Worm (Caenorhabditis elegans) whole organism, late embryonic: ENCODE data around the gene C13F10.6.

Experiments
- ama-1 ChIP-seq: fragments of 150-350 bp; optimal IDR thresholded peaks from 2 replicates; lab custom pipeline; 2014
- ceh-31 ChIP-seq: sonication (generic microtip); optimal IDR thresholded peaks from 2 replicates; lab custom pipeline; 2016; ENCODE audit warnings: missing genetic modification characterization, missing compliant biosample characterization
- ceh-45 ChIP-seq: fragments of 200-800 bp; sonication (Bioruptor generic); IDR thresholded peaks from 2 replicates; pipeline ENCODE4 v1.3.6; 2022; ENCODE audit warnings: missing genetic modification reagents, missing genetic modification characterization, missing compliant biosample characterization
- ceh-9 ChIP-seq: sonication (generic microtip); optimal IDR thresholded peaks from 2 replicates; lab custom pipeline; 2016; ENCODE audit warnings: mild to moderate bottlenecking, missing genetic modification characterization, inconsistent platforms, missing compliant biosample characterization
- elt-2 ChIP-seq: sonication (generic microtip); optimal IDR thresholded peaks from 2 replicates; lab custom pipeline; 2016; ENCODE audit warnings: missing genetic modification reagents, missing genetic modification characterization, missing compliant biosample characterization
- fkh-6 ChIP-seq: sonication (generic microtip); optimal IDR thresholded peaks from 2 replicates; lab custom pipeline; 2016; ENCODE audit warnings: missing genetic modification characterization, missing compliant biosample characterization
- gmeb-2 ChIP-seq: sonication (generic microtip); optimal IDR thresholded peaks from 2 replicates; lab custom pipeline; 2016; ENCODE audit warnings: missing genetic modification characterization, inconsistent platforms, missing compliant biosample characterization
- nhr-11 ChIP-seq: fragments of 150-350 bp; optimal IDR thresholded peaks from 2 replicates; lab custom pipeline; 2014; ENCODE audit warnings: missing biosample characterization, missing genetic modification characterization
- pat-9 ChIP-seq: fragments of 200-800 bp; sonication (Bioruptor generic); optimal IDR thresholded peaks from 2 replicates; lab custom pipeline; 2018; ENCODE audit warnings: mild to moderate bottlenecking, missing genetic modification characterization, moderate library complexity, missing compliant biosample characterization
- pha-4 ChIP-seq: fragments of 150-350 bp; optimal IDR thresholded peaks from 2 replicates; lab custom pipeline; 2018; ENCODE audit warnings: missing biosample characterization, missing genetic modification reagents, missing genetic modification characterization
- rnt-1 ChIP-seq: sonication (generic microtip); optimal IDR thresholded peaks from 2 replicates; lab custom pipeline; 2016; ENCODE audit warnings: missing genetic modification characterization, missing compliant biosample characterization
- sox-4 ChIP-seq: sonication (generic microtip); optimal IDR thresholded peaks from 2 replicates; lab custom pipeline; 2017; ENCODE audit warnings: mild to moderate bottlenecking, missing genetic modification characterization, inconsistent platforms, missing compliant biosample characterization
- zip-5 ChIP-seq: sonication (generic microtip); optimal IDR thresholded peaks from 2 replicates; lab custom pipeline; 2016; ENCODE audit warnings: missing genetic modification characterization, missing compliant biosample characterization
- ztf-16 ChIP-seq: sonication (generic microtip); optimal IDR thresholded peaks from 2 replicates; lab custom pipeline; 2017; ENCODE audit warnings: missing genetic modification characterization, missing compliant biosample characterization

ce11 chrV:7237133-7237532 lies 16.3 kb upstream of the C13F10.6 start, which contains the start of gene hyls-1:
- TF ChIP-seq ceh-31 (tag; lab: Kevin White, UChicago) = peak; percentile 57
- TF ChIP-seq pat-9 (tag; lab: Kevin White, UChicago) = no peak
- no peak for TF ChIP-seq nhr-11 (tag; lab: Kevin White, UChicago)
- TF ChIP-seq gmeb-2 = no peak
- TF ChIP-seq pha-4 = no peak
- TF ChIP-seq rnt-1 (tag; lab: Kevin White, UChicago) = no peak
- peak; percentile 36 for TF ChIP-seq elt-2 (tag; lab: Kevin White, UChicago)
- TF ChIP-seq ama-1 = no peak
- no peak for TF ChIP-seq zip-5 (tag; lab: Kevin White, UChicago)
- TF ChIP-seq ceh-9 (tag; lab: Kevin White, UChicago) = no peak
- no peak for TF ChIP-seq ceh-45 (GFP tag; lab: Robert Waterston, UW)
- TF ChIP-seq fkh-6 (tag; lab: Kevin White, UChicago) = no peak
- peak; percentile 7 for TF ChIP-seq ztf-16
- TF ChIP-seq sox-4 (tag; lab: Kevin White, UChicago) = no peak
